Worm (Caenorhabditis elegans): ENCODE results near the gene cht-3.

The cht-3 gene

DNA sequence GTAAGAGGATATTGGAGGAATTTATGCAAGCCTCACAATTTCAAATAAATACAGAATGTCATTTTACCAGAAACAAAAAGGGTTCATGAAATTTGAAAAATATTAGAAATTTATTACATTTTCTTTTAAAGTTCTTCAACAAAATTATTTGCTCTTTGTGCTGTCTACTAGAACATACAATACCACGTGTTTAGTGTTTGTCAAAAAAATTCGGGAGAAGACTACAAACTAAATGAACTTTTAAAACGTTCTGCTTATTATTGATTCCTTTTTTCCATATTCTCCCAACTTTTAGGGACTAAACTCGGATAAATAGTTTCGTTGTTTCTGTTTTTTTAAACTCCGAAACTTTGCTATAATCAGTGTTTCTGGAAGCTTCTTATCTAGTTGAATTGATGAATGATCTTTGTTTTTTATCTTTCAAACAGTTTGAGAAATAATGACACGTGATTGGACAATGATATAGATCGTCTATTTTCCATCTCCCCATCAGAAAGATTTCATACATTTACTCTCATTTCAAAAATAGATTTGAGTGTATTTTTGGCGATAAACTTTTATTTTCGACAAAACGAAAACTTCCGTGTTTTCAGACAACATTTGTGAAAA lies 45.3 kb downstream of the cht-3 start:
- TF ChIP-seq sma-9 (GFP tag; optimal IDR thresholded peaks at IDR 0.05) (peak; percentile 6), sma-9 (tag; optimal IDR thresholded peaks at IDR 0.05) (no peak), aly-2 (tag; optimal IDR thresholded peaks at IDR 0.05) (no peak), sma-3 (GFP tag; optimal IDR thresholded peaks at IDR 0.05) (peak; percentile 54), nhr-25 (tag; optimal IDR thresholded peaks at IDR 0.05) (peak; percentile 46), nhr-21 (tag; optimal IDR thresholded peaks at IDR 0.05) (peak; percentile 13), crh-2 (tag; optimal IDR thresholded peaks at IDR 0.05) (peak; percentile 35), elt-3 (tag; optimal IDR thresholded peaks at IDR 0.05) (no peak), fos-1 (tag; optimal IDR thresholded peaks at IDR 0.05) (no peak), blmp-1 (tag; optimal IDR thresholded peaks at IDR 0.05; ENCODE audit: insufficient read depth) (peak; percentile 27), nhr-6 (tag; optimal IDR thresholded peaks at IDR 0.05) (no peak), elt-1 (tag; optimal IDR thresholded peaks at IDR 0.05) (no peak), unc-62 (GFP tag; optimal IDR thresholded peaks at IDR 0.05) (no peak), snpc-4 (tag; optimal IDR thresholded peaks at IDR 0.05) (no peak), lsy-2 (tag; optimal IDR thresholded peaks at IDR 0.05) (peak in 1 of 2 experiments; percentile 24), gmeb-1 (tag; optimal IDR thresholded peaks at IDR 0.05) (peak; percentile 4)

DNA sequence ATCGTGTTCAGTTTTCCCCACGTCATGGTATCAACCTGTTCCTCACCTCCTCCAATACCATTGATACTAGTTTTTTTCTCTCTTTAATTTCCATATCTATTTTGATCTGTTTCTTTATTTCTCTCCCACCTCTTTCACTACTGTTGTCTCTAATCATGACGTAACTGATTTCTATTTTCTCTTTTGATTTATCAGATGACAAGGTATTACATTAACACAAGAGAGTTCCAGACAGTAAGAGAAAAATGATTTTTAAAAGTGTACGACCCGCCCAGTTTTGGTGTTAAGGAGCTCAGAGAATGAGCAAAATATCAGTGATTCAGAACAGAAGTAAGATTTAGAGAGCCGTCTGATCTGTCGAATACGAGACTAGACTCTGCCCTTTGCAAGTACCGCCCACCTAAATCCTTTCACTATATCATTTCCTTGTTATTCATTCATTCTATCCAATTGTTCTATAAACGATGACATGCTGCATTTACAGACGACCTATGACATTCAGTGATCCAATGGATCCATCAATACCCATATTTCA lies 46.3 kb downstream of the cht-3 start, which contains the start of gene nhr-105:
nhr-105 (plus strand) TSS at position 485 of the 535 bp plus-strand sequence.
- TF ChIP-seq egl-27 (tag; optimal IDR thresholded peaks at IDR 0.05) (peak; percentile 65), nhr-237 (tag; optimal IDR thresholded peaks at IDR 0.05) (no peak), lin-39 (tag; optimal IDR thresholded peaks at IDR 0.05) (no peak), ama-1 (optimal IDR thresholded peaks at IDR 0.05) (no peak), alr-1 (tag; optimal IDR thresholded peaks at IDR 0.05) (no peak), nhr-10 (tag; optimal IDR thresholded peaks at IDR 0.05) (no peak), sem-4 (tag; optimal IDR thresholded peaks at IDR 0.05) (peak; percentile 38), Y55F3AM.14 (GFP tag; optimal IDR thresholded peaks at IDR 0.05) (peak; percentile 49), mab-5 (tag; optimal IDR thresholded peaks at IDR 0.05) (no peak), nhr-6 (tag; optimal IDR thresholded peaks at IDR 0.05) (no peak), nhr-129 (tag; optimal IDR thresholded peaks at IDR 0.05) (peak; percentile 77), F13H6.1 (tag; optimal IDR thresholded peaks at IDR 0.05) (peak; percentile 71), fos-1 (tag; optimal IDR thresholded peaks at IDR 0.05) (peak; percentile 65), ceh-82 (tag; optimal IDR thresholded peaks at IDR 0.05) (no peak), snpc-4 (tag; optimal IDR thresholded peaks at IDR 0.05) (peak; percentile 1), nhr-21 (tag; optimal IDR thresholded peaks at IDR 0.05) (peak; percentile 72), C34F6.9 (tag; optimal IDR thresholded peaks at IDR 0.05) (no peak), ztf-4 (tag; optimal IDR thresholded peaks at IDR 0.05) (peak; percentile 71), mdl-1 (tag; optimal IDR thresholded peaks at IDR 0.05) (no peak), crh-2 (tag; optimal IDR thresholded peaks at IDR 0.05) (peak; percentile 93), skn-1 (tag; optimal IDR thresholded peaks at IDR 0.05) (no peak), ztf-11 (tag; optimal IDR thresholded peaks at IDR 0.05) (no peak), unc-55 (GFP tag; optimal IDR thresholded peaks at IDR 0.05) (no peak), lin-11 (tag; optimal IDR thresholded peaks at IDR 0.05) (no peak), sma-9 (GFP tag; optimal IDR thresholded peaks at IDR 0.05) (peak; percentile 32), sma-9 (tag; optimal IDR thresholded peaks at IDR 0.05) (peak; percentile 3), nhr-77 (tag; optimal IDR thresholded peaks at IDR 0.05) (no peak), mbf-1 (tag; optimal IDR thresholded peaks at IDR 0.05) (no peak), nhr-11 (tag; optimal IDR thresholded peaks at IDR 0.05) (no peak), zag-1 (tag; optimal IDR thresholded peaks at IDR 0.05) (no peak), sma-3 (GFP tag; optimal IDR thresholded peaks at IDR 0.05) (peak; percentile 76), gmeb-1 (tag; optimal IDR thresholded peaks at IDR 0.05) (peak; percentile 61), blmp-1 (tag; optimal IDR thresholded peaks at IDR 0.05; ENCODE audit: insufficient read depth) (peak; percentile 85), lsy-2 (tag; optimal IDR thresholded peaks at IDR 0.05) (peak in 1 of 2 experiments; percentile 69), lin-13 (GFP tag; optimal IDR thresholded peaks at IDR 0.05) (peak; percentile 45), ceh-16 (tag; optimal IDR thresholded peaks at IDR 0.05) (no peak), nhr-12 (tag; optimal IDR thresholded peaks at IDR 0.05) (no peak), R02D3.7 (tag; optimal IDR thresholded peaks at IDR 0.05) (no peak), aly-2 (tag; optimal IDR thresholded peaks at IDR 0.05) (no peak), nhr-25 (tag; optimal IDR thresholded peaks at IDR 0.05) (peak; percentile 95)
